Fruit fly (Drosophila melanogaster) whole organism, wandering third instar larva: ENCODE data around the gene His3.3A.
A peak's percentile ranks its signal among the peaks of the same experiment; 100 is the strongest.

ENCODE experiments used
- Abd-B ChIP-seq: fragments of >200 bp; optimal IDR thresholded peaks from 2 replicates; lab custom pipeline; 2017; ENCODE audit warnings: missing biosample characterization, missing genetic modification characterization
- CG32264 ChIP-seq: fragments of 200-800 bp; sonication (Bioruptor generic); optimal IDR thresholded peaks from 2 replicates; lab custom pipeline; 2016; ENCODE audit warnings: missing biosample characterization, missing genetic modification characterization
- CG9705 ChIP-seq: fragments of 200-800 bp; sonication (Bioruptor generic); optimal IDR thresholded peaks from 2 replicates; lab custom pipeline; 2018; ENCODE audit warnings: missing biosample characterization, mild to moderate bottlenecking, missing genetic modification characterization
- Dfd ChIP-seq: fragments of >200 bp; optimal IDR thresholded peaks from 2 replicates; lab custom pipeline; 2017; ENCODE audit warnings: missing biosample characterization, missing genetic modification characterization
- Dif ChIP-seq: fragments of 200-275, 200-300 bp; sonication (Bioruptor generic); optimal IDR thresholded peaks from 2 replicates; lab custom pipeline; 2018; ENCODE audit warnings: missing biosample characterization, missing genetic modification characterization; ENCODE audit not compliant: partially characterized antibody
- GATAd ChIP-seq: sonication (Bioruptor generic); optimal IDR thresholded peaks from 2 replicates; lab custom pipeline; 2016; ENCODE audit warnings: missing biosample characterization, missing genetic modification characterization
- HLH106 ChIP-seq: fragments of 200-800 bp; optimal IDR thresholded peaks from 3 replicates; lab custom pipeline; 2019; ENCODE audit warnings: missing biosample characterization, mild to moderate bottlenecking, missing genetic modification characterization, moderate library complexity
- Hnf4 ChIP-seq: fragments of 200-800 bp; sonication (Bioruptor generic); optimal IDR thresholded peaks from 2 replicates; lab custom pipeline; 2016; ENCODE audit warnings: missing biosample characterization, mild to moderate bottlenecking, missing genetic modification characterization
- Hr78 ChIP-seq: fragments of >200 bp; optimal IDR thresholded peaks from 2 replicates; lab custom pipeline; 2017; ENCODE audit warnings: missing biosample characterization, missing genetic modification characterization
- Hr83 ChIP-seq: fragments of 200-300 bp; sonication (Bioruptor generic); optimal IDR thresholded peaks from 2 replicates; lab custom pipeline; 2016; ENCODE audit warnings: missing biosample characterization, mild to moderate bottlenecking, missing genetic modification characterization, moderate library complexity; ENCODE audit not compliant: poor library complexity, severe bottlenecking
- Jra ChIP-seq: sonication (Bioruptor generic); optimal IDR thresholded peaks from 2 replicates; lab custom pipeline; 2016; ENCODE audit warnings: missing biosample characterization, missing genetic modification characterization
- Mio ChIP-seq: sonication (Bioruptor generic); optimal IDR thresholded peaks from 2 replicates; lab custom pipeline; 2016; ENCODE audit warnings: missing biosample characterization, missing genetic modification characterization
- Myc ChIP-seq: fragments of >200 bp; optimal IDR thresholded peaks from 2 replicates; lab custom pipeline; 2017
- N ChIP-seq: fragments of >200 bp; optimal IDR thresholded peaks from 2 replicates; lab custom pipeline; 2018; ENCODE audit warnings: missing biosample characterization, missing external identifiers, missing genetic modification characterization
- OdsH ChIP-seq: fragments of 200-800 bp; sonication (Bioruptor generic); optimal IDR thresholded peaks from 2 replicates; lab custom pipeline; 2016; ENCODE audit warnings: missing biosample characterization, mild to moderate bottlenecking, missing genetic modification characterization
- Rel ChIP-seq, 2 experiments: fragments of 200-800 bp; sonication (Bioruptor generic) in 1 of 2; optimal IDR thresholded peaks; 2 replicates in 1 of 2; 3 replicates in 1 of 2; lab custom pipeline; 2016 to 2019; ENCODE audit warnings: mild to moderate bottlenecking in 2 of 2, missing biosample characterization in 2 of 2, missing genetic modification characterization in 2 of 2, moderate library complexity in 1 of 2
- Sp1 ChIP-seq: fragments of 200-800 bp; sonication (Bioruptor generic); optimal IDR thresholded peaks from 3 replicates; lab custom pipeline; 2019; ENCODE audit warnings: missing biosample characterization, mild to moderate bottlenecking, missing genetic modification characterization, moderate library complexity
- Vsx2 ChIP-seq: fragments of 200-300, 225-300 bp; sonication (Bioruptor generic); optimal IDR thresholded peaks from 2 replicates; lab custom pipeline; 2018; ENCODE audit warnings: missing biosample characterization, missing genetic modification characterization; ENCODE audit not compliant: partially characterized antibody
- br ChIP-seq: fragments of 200-800 bp; sonication (Bioruptor generic); optimal IDR thresholded peaks from 2 replicates; lab custom pipeline; 2016; ENCODE audit warnings: missing biosample characterization, missing genetic modification characterization
- brk ChIP-seq: fragments of 200-800 bp; sonication (Bioruptor generic); optimal IDR thresholded peaks from 2 replicates; lab custom pipeline; 2016; ENCODE audit warnings: missing biosample characterization, mild to moderate bottlenecking, missing genetic modification characterization
- dl ChIP-seq, 2 experiments: fragments of 175-275, 200-275 bp in 1 of 2; fragments of 200-275 bp in 1 of 2; sonication (Bioruptor generic); optimal IDR thresholded peaks; lab custom pipeline; 2018; ENCODE audit warnings: mild to moderate bottlenecking in 2 of 2, missing biosample characterization in 2 of 2, missing genetic modification characterization in 2 of 2, moderate library complexity in 2 of 2; ENCODE audit not compliant: partially characterized antibody in 2 of 2, insufficient read depth in 1 of 2
- dmrt93B ChIP-seq: fragments of 200-800 bp; sonication (Bioruptor generic); optimal IDR thresholded peaks from 2 replicates; lab custom pipeline; 2018; ENCODE audit warnings: missing biosample characterization, mild to moderate bottlenecking, missing genetic modification characterization
- dsf ChIP-seq: sonication (Bioruptor generic); optimal IDR thresholded peaks from 2 replicates; lab custom pipeline; 2016; ENCODE audit warnings: missing biosample characterization, missing genetic modification characterization, borderline replicate concordance
- ey ChIP-seq: fragments of 200-800 bp; sonication (Bioruptor generic); optimal IDR thresholded peaks from 2 replicates; lab custom pipeline; 2016; ENCODE audit warnings: missing biosample characterization, missing genetic modification characterization
- foxo ChIP-seq, 2 experiments: fragments of 200-800 bp; sonication (Bioruptor generic); optimal IDR thresholded peaks; 2 replicates in 1 of 2; 3 replicates in 1 of 2; lab custom pipeline; 2016 to 2017; ENCODE audit warnings: missing biosample characterization in 2 of 2, missing genetic modification characterization in 2 of 2
- fru ChIP-seq: fragments of 200-800 bp; sonication (Bioruptor generic); optimal IDR thresholded peaks from 3 replicates; lab custom pipeline; 2016; ENCODE audit warnings: missing biosample characterization, mild to moderate bottlenecking, missing genetic modification characterization
- h ChIP-seq: fragments of 200-800 bp; sonication (Bioruptor generic); optimal IDR thresholded peaks from 3 replicates; lab custom pipeline; 2016; ENCODE audit warnings: missing biosample characterization, mild to moderate bottlenecking, missing genetic modification characterization
- jim ChIP-seq: fragments of 175-275, 200-325 bp; sonication (Bioruptor generic); optimal IDR thresholded peaks from 2 replicates; lab custom pipeline; 2016; ENCODE audit warnings: missing biosample characterization, mild to moderate bottlenecking, missing genetic modification characterization
- psq ChIP-seq: fragments of 200-800 bp; sonication (Bioruptor generic); optimal IDR thresholded peaks from 3 replicates; lab custom pipeline; 2017; ENCODE audit warnings: missing biosample characterization, mild to moderate bottlenecking, missing genetic modification characterization, moderate library complexity
- rgr ChIP-seq: fragments of 200-800 bp; sonication (Bioruptor generic); optimal IDR thresholded peaks from 3 replicates; lab custom pipeline; 2016; ENCODE audit warnings: missing biosample characterization, mild to moderate bottlenecking, missing genetic modification characterization
- sage ChIP-seq: fragments of 200-800 bp; sonication (Bioruptor generic); optimal IDR thresholded peaks from 2 replicates; lab custom pipeline; 2016; ENCODE audit warnings: missing biosample characterization, mild to moderate bottlenecking, missing genetic modification characterization
- sv ChIP-seq: fragments of 200-800 bp; sonication (Bioruptor generic); optimal IDR thresholded peaks from 3 replicates; lab custom pipeline; 2016; ENCODE audit warnings: missing biosample characterization, missing genetic modification characterization
- tai ChIP-seq: sonication (Bioruptor generic); optimal IDR thresholded peaks from 2 replicates; lab custom pipeline; 2016; ENCODE audit warnings: missing biosample characterization, missing genetic modification characterization
- usp ChIP-seq: fragments of >200 bp; optimal IDR thresholded peaks from 2 replicates; lab custom pipeline; 2017; ENCODE audit warnings: missing biosample characterization, missing genetic modification characterization
- woc ChIP-seq: sonication (Bioruptor generic); optimal IDR thresholded peaks from 2 replicates; lab custom pipeline; 2016; ENCODE audit warnings: missing biosample characterization, mild to moderate bottlenecking, missing genetic modification characterization

His3.3A gene

DNA sequence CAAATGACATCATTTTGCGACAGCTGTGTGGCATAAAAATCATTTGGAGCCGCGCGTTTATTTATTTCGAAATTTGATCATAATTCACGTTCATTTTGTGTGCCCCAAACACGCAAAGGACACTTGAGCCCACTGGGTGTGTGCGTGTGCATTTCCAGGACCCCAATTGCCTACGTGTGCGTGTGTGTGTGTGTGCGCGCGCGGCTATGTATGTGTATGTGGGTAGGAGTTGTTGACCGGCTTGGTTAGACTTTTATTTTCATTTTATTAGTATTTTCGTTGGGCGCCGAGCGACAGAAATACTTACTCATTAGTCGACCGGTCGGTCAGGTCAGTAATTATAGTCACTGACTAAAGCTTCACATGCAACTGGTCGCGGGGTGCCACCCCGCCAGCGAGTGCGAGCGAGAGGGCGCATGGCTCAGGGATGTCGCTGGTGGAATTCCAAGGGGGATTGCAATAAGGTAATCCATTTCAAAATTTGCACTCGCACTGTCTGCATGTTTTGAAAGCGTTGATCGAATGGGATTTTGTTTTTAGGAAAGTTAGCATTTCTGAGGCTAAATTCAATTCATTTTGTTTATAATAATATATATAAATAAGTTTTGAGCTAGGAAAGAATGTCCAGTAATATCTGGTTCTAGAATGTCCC, 11.2 kb upstream of the His3.3A start:
- TF ChIP-seq h (GFP tag; lab: Kevin White, UChicago) (peak; percentile 54), Hnf4 (GFP tag; lab: Kevin White, UChicago) (peak; percentile 72), dmrt93B (peak; percentile 20), HLH106 (peak; percentile 48), Myc (lab: Kevin White, UChicago) (no peak), Rel (GFP tag; optimal IDR thresholded peaks at IDR 0.05; lab: Kevin White, UChicago) (no peak), Rel (tag; optimal IDR thresholded peaks at IDR 0.05; lab: Kevin White, UChicago) (peak; percentile 16), br (peak; percentile 48), Dfd (GFP tag; lab: Kevin White, UChicago) (no peak), dsf (GFP tag; lab: Kevin White, UChicago) (no peak), ey (GFP tag; lab: Kevin White, UChicago) (peak; percentile 51), Mio (GFP tag; lab: Kevin White, UChicago) (no peak), fru (GFP tag; lab: Kevin White, UChicago) (peak; percentile 47), OdsH (GFP tag; lab: Kevin White, UChicago) (peak; percentile 46), psq (GFP tag; lab: Kevin White, UChicago) (peak; percentile 49), Sp1 (peak; percentile 28), Vsx2 (GFP tag; lab: Kevin White, UChicago) (no peak), foxo (GFP tag; optimal IDR thresholded peaks at IDR 0.05; lab: Kevin White, UChicago) (peak in 1 of 2 experiments; percentile 73), rgr (GFP tag; lab: Kevin White, UChicago) (peak; percentile 55)
- TF ChIP-seq, all 38 proteins: peak for 13

DNA sequence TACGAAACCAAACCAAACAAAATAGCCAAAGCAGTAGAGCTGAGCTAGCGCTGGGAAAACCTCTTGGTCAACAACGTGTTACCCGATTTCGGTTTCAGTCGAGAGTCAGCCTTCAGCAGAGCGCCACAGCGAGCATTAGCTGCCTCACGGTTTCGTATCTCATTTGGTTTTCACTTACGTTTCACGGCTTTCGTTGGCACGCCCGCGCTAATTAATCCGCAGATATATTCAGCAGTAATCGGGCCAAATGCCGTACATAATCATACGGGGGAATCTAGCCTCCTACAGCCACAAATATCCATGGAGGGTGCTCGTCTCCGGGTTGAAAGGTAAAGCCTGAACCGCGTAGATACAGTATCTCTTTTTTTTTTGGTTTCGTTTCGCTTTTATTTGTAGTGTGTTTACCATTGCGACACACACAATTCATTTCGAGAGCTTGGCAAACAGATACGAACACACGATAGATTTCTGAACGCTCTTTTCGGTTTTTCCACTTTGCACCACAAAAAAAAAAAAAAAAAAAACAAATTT, 10.4 kb upstream of the His3.3A start, which contains the start of gene CG31650:
TSS of gene CG31650 (minus strand) at position 352 of the 531 bp plus-strand sequence.
- no peak for TF ChIP-seq sv
- TF ChIP-seq brk (GFP tag; lab: Kevin White, UChicago) = no peak
- TF ChIP-seq fru (GFP tag; lab: Kevin White, UChicago) = no peak
- TF ChIP-seq dl (GFP tag; optimal IDR thresholded peaks at IDR 0.05; lab: Kevin White, UChicago; ENCODE audit: insufficient read depth in 1 of 2, partially characterized antibody in 2 of 2) = no peak
- TF ChIP-seq Hr83 (GFP tag; lab: Kevin White, UChicago) = no peak
- no peak for TF ChIP-seq Vsx2 (GFP tag; lab: Kevin White, UChicago)
- TF ChIP-seq dsf (GFP tag; lab: Kevin White, UChicago) = no peak
- TF ChIP-seq Rel (GFP tag; optimal IDR thresholded peaks at IDR 0.05; lab: Kevin White, UChicago) = no peak
- no peak for TF ChIP-seq Rel (tag; optimal IDR thresholded peaks at IDR 0.05; lab: Kevin White, UChicago)
- TF ChIP-seq usp (GFP tag; lab: Kevin White, UChicago) = no peak
- TF ChIP-seq CG32264 (GFP tag; lab: Kevin White, UChicago) = no peak
- no peak for TF ChIP-seq Jra (GFP tag; lab: Kevin White, UChicago)
- no peak for TF ChIP-seq jim
- no peak for TF ChIP-seq rgr (GFP tag; lab: Kevin White, UChicago)

DNA sequence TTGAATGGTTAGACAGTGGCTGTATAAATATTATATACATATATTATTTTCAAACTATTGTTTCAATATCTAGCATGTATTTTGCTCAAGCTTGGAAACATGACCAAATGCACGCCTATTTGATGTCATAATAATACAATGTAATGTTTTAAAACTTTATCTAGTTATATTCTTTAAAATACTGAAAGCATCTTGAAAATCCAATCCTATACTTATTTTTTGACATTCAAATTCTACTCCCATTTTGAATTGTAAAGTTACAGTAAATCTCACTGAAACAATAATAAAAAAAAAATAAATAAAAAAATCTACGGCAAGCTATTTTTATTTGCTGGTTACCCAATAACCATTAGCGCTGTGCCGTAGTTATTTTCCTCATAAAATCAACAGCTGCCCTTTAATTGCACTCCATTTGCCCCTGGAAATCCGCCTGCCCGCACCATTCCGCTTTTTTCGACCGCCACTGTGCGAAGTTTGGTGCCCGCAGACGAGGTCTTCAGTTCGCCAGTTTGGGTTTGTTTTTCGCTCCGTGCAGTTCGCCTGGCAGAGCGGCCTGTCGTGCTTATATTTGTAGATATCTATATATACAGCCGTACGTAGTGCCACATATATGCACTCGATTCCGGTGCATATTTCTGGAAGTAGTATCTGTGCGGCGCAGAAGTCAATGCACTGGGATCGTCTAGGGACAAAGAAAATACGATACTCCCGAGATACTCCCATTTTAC, 9.8 kb upstream of the His3.3A start:
- TF ChIP-seq sv (peak; percentile 31), rgr (GFP tag; lab: Kevin White, UChicago) (peak; percentile 42), Hr83 (GFP tag; lab: Kevin White, UChicago) (peak; percentile 3), Sp1 (peak; percentile 11), N (GFP tag; lab: Kevin White, UChicago) (no peak), br (peak; percentile 52), Jra (GFP tag; lab: Kevin White, UChicago) (no peak), dmrt93B (no peak), jim (no peak), Abd-B (GFP tag; lab: Kevin White, UChicago) (no peak), GATAd (no peak), dsf (GFP tag; lab: Kevin White, UChicago) (no peak), Rel (GFP tag; optimal IDR thresholded peaks at IDR 0.05; lab: Kevin White, UChicago) (no peak), Rel (tag; optimal IDR thresholded peaks at IDR 0.05; lab: Kevin White, UChicago) (no peak), Dif (no peak), OdsH (GFP tag; lab: Kevin White, UChicago) (peak; percentile 18), Dfd (GFP tag; lab: Kevin White, UChicago) (no peak), fru (GFP tag; lab: Kevin White, UChicago) (no peak), Mio (GFP tag; lab: Kevin White, UChicago) (no peak), HLH106 (peak; percentile 28), woc (GFP tag; lab: Kevin White, UChicago) (no peak), Myc (lab: Kevin White, UChicago) (no peak), Hr78 (no peak), brk (GFP tag; lab: Kevin White, UChicago) (no peak), foxo (GFP tag; optimal IDR thresholded peaks at IDR 0.05; lab: Kevin White, UChicago) (peak in 1 of 2 experiments; percentile 43), CG9705 (GFP tag; lab: Kevin White, UChicago) (no peak), CG32264 (GFP tag; lab: Kevin White, UChicago) (no peak), Vsx2 (GFP tag; lab: Kevin White, UChicago) (peak; percentile 33), usp (GFP tag; lab: Kevin White, UChicago) (no peak), ey (GFP tag; lab: Kevin White, UChicago) (peak; percentile 44), tai (GFP tag; lab: Kevin White, UChicago) (no peak), dl (GFP tag; optimal IDR thresholded peaks at IDR 0.05; lab: Kevin White, UChicago; ENCODE audit: insufficient read depth in 1 of 2, partially characterized antibody in 2 of 2) (no peak), psq (GFP tag; lab: Kevin White, UChicago) (no peak), sage (GFP tag; lab: Kevin White, UChicago) (no peak), h (GFP tag; lab: Kevin White, UChicago) (peak; percentile 55)
